Worm (Caenorhabditis elegans): Measurements from ENCODE around the gene far-1.

DNA sequence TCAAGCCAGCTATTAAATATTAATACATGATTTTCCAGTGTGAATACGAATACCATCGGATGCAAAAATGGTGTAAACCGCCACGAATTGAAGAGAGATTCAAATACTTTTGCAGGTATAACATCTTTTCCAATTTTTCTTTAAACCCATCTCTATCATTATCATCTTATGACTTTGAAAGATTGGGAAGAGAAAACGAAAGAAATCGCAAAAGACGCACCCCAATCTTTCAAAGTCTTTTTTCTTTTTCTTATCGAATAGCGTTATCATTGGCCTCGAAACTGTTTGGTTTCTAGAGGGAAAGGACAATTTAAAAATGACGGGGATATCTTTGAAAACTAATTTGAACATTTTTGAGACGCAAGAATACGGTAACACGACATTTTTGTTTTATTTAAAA, 24.7 kb upstream of the far-1 start:
- TF ChIP-seq nhr-11 (tag; optimal IDR thresholded peaks at IDR 0.05) (no peak), hlh-13 (GFP tag; optimal IDR thresholded peaks at IDR 0.05) (no peak), ceh-31 (tag; optimal IDR thresholded peaks at IDR 0.05) (no peak), odd-2 (tag; optimal IDR thresholded peaks at IDR 0.05) (no peak), pat-9 (tag; optimal IDR thresholded peaks at IDR 0.05) (no peak), unc-55 (GFP tag; optimal IDR thresholded peaks at IDR 0.05) (no peak), sdc-2 (tag; optimal IDR thresholded peaks at IDR 0.05) (no peak), ama-1 (optimal IDR thresholded peaks at IDR 0.05) (no peak), lim-6 (tag; optimal IDR thresholded peaks at IDR 0.05) (no peak), ets-4 (tag; optimal IDR thresholded peaks at IDR 0.05) (no peak)
